Fruit fly (Drosophila melanogaster) whole organism, embryonic: Measurements from ENCODE around the gene CG33111.

ENCODE experiments used
- ATbp ChIP-seq: fragments of 200-800 bp; sonication (Bioruptor generic); optimal IDR thresholded peaks from 2 replicates; lab custom pipeline; 2017; ENCODE audit warnings: missing biosample characterization, mild to moderate bottlenecking, missing genetic modification characterization, missing genetic modification reagents
- Blimp-1 ChIP-seq: fragments of 200-800 bp; sonication (Bioruptor generic); optimal IDR thresholded peaks from 3 replicates; lab custom pipeline; 2018; ENCODE audit warnings: missing biosample characterization, missing genetic modification characterization, mild to moderate bottlenecking, moderate library complexity, missing genetic modification reagents
- CG10274 ChIP-seq: fragments of 200-800 bp; sonication (Bioruptor generic); optimal IDR thresholded peaks from 3 replicates; lab custom pipeline; 2017; ENCODE audit warnings: missing biosample characterization, mild to moderate bottlenecking, missing genetic modification characterization
- CG10462 ChIP-seq: fragments of 200-800 bp; sonication (Bioruptor generic); optimal IDR thresholded peaks from 2 replicates; lab custom pipeline; 2016; ENCODE audit warnings: missing biosample characterization, missing genetic modification characterization
- CG10543 ChIP-seq: fragments of 200-800 bp; sonication (Bioruptor generic); optimal IDR thresholded peaks from 3 replicates; lab custom pipeline; 2017; ENCODE audit warnings: missing biosample characterization, mild to moderate bottlenecking, missing genetic modification characterization, moderate library complexity
- CG11695 ChIP-seq: fragments of 200-800 bp; sonication (Bioruptor generic); IDR thresholded peaks from 3 replicates; pipeline ENCODE4 v1.3.6; 2022; ENCODE audit warnings: missing biosample characterization, missing genetic modification characterization
- CG12155 ChIP-seq: fragments of 200-800 bp; sonication (Bioruptor generic); optimal IDR thresholded peaks from 3 replicates; lab custom pipeline; 2016; ENCODE audit warnings: missing biosample characterization, missing genetic modification characterization
- CG13296 ChIP-seq: fragments of 200-800 bp; sonication (Bioruptor generic); optimal IDR thresholded peaks from 3 replicates; lab custom pipeline; 2018; ENCODE audit warnings: missing biosample characterization, mild to moderate bottlenecking, missing genetic modification characterization
- CG16813 ChIP-seq: fragments of 200-800 bp; sonication (Bioruptor generic); IDR thresholded peaks from 3 replicates; pipeline ENCODE4 v1.3.6; 2022; ENCODE audit warnings: missing biosample characterization, missing genetic modification characterization; ENCODE audit not compliant: partially characterized antibody
- CG17568 ChIP-seq: fragments of 200-800 bp; sonication (Bioruptor generic); optimal IDR thresholded peaks from 2 replicates; lab custom pipeline; 2018; ENCODE audit warnings: missing biosample characterization, mild to moderate bottlenecking, missing genetic modification characterization, moderate library complexity
- CG17829 ChIP-seq: fragments of 200-800 bp; optimal IDR thresholded peaks from 2 replicates; lab custom pipeline; 2019; ENCODE audit warnings: missing biosample characterization, mild to moderate bottlenecking, missing genetic modification characterization, moderate library complexity
- CG2678 ChIP-seq: fragments of 200-800 bp; sonication (Bioruptor generic); optimal IDR thresholded peaks from 3 replicates; lab custom pipeline; 2019; ENCODE audit warnings: missing biosample characterization, mild to moderate bottlenecking, missing genetic modification characterization, moderate library complexity
- CG7786 ChIP-seq: fragments of 200-800 bp; sonication (Bioruptor generic); optimal IDR thresholded peaks from 2 replicates; lab custom pipeline; 2016; ENCODE audit warnings: missing biosample characterization, missing genetic modification characterization
- CG9609 ChIP-seq: fragments of 200-800 bp; sonication (Bioruptor generic); optimal IDR thresholded peaks from 3 replicates; lab custom pipeline; 2016; ENCODE audit warnings: missing biosample characterization, missing genetic modification characterization
- CkIIα-i1 ChIP-seq: fragments of 200-800 bp; sonication (Bioruptor generic); IDR thresholded peaks from 2 replicates; pipeline ENCODE4 v1.3.6; 2022; ENCODE audit warnings: missing biosample characterization, missing genetic modification characterization
- D ChIP-seq, 2 experiments: fragments of 200-800 bp in 1 of 2; fragments of >200 bp in 1 of 2; sonication (Bioruptor generic) in 1 of 2; optimal IDR thresholded peaks; 2 replicates in 1 of 2; 3 replicates in 1 of 2; lab custom pipeline; 2017; ENCODE audit warnings: mild to moderate bottlenecking in 1 of 2, missing biosample characterization in 1 of 2, missing genetic modification characterization in 1 of 2, missing genetic modification reagents in 1 of 2
- D19B ChIP-seq: fragments of 200-800 bp; sonication (Bioruptor generic); optimal IDR thresholded peaks from 2 replicates; lab custom pipeline; 2017; ENCODE audit warnings: missing biosample characterization, mild to moderate bottlenecking, missing genetic modification characterization
- Hr78 ChIP-seq, 2 experiments: fragments of 200-800 bp in 1 of 2; fragments of >200 bp in 1 of 2; sonication (Bioruptor generic) in 1 of 2; optimal IDR thresholded peaks; 2 replicates each; lab custom pipeline; 2017 to 2019; ENCODE audit warnings: missing biosample characterization in 2 of 2, missing genetic modification characterization in 2 of 2, mild to moderate bottlenecking in 1 of 2, moderate library complexity in 1 of 2
- Lim3 ChIP-seq: fragments of 200-800 bp; sonication (Bioruptor generic); IDR thresholded peaks from 2 replicates; pipeline ENCODE4 v1.3.6; 2022; ENCODE audit warnings: missing biosample characterization, missing genetic modification characterization
- MESR4 ChIP-seq: fragments of 200-800 bp; sonication (Bioruptor generic); optimal IDR thresholded peaks from 2 replicates; lab custom pipeline; 2018; ENCODE audit warnings: missing biosample characterization, mild to moderate bottlenecking, missing genetic modification characterization, moderate library complexity
- Mad ChIP-seq: fragments of 200-800 bp; sonication (Bioruptor generic); optimal IDR thresholded peaks from 2 replicates; lab custom pipeline; 2016; ENCODE audit warnings: missing biosample characterization, missing genetic modification characterization
- Neu2 ChIP-seq: fragments of 200-800 bp; sonication (Bioruptor generic); optimal IDR thresholded peaks from 3 replicates; lab custom pipeline; 2016; ENCODE audit warnings: missing biosample characterization, missing genetic modification characterization, borderline replicate concordance
- PHDP ChIP-seq: fragments of 200-800 bp; sonication (Bioruptor generic); optimal IDR thresholded peaks from 3 replicates; lab custom pipeline; 2018; ENCODE audit warnings: missing biosample characterization, mild to moderate bottlenecking, missing genetic modification characterization, moderate library complexity
- Sox102F ChIP-seq: fragments of 200-800 bp; sonication (Bioruptor generic); optimal IDR thresholded peaks from 2 replicates; lab custom pipeline; 2018; ENCODE audit warnings: missing biosample characterization, mild to moderate bottlenecking, missing genetic modification characterization, moderate library complexity
- Sry-β ChIP-seq: fragments of 200-800 bp; sonication (Bioruptor generic); optimal IDR thresholded peaks from 2 replicates; lab custom pipeline; 2018; ENCODE audit warnings: missing biosample characterization, mild to moderate bottlenecking, missing genetic modification characterization, moderate library complexity
- Usf ChIP-seq: fragments of 200-800 bp; sonication (Bioruptor generic); optimal IDR thresholded peaks from 2 replicates; lab custom pipeline; 2017; ENCODE audit warnings: missing genotype, missing biosample characterization, missing genetic modification characterization
- ato ChIP-seq: fragments of 200-800 bp; sonication (Bioruptor generic); IDR thresholded peaks from 2 replicates; pipeline ENCODE4 v1.3.6; 2022; ENCODE audit warnings: missing biosample characterization, missing genetic modification characterization; ENCODE audit not compliant: partially characterized antibody
- bbx ChIP-seq: fragments of 200-800 bp; sonication (Bioruptor generic); IDR thresholded peaks from 2 replicates; pipeline ENCODE4 v1.3.6; 2022; ENCODE audit warnings: missing biosample characterization, missing genetic modification characterization; ENCODE audit not compliant: partially characterized antibody
- bsh ChIP-seq, 2 experiments: fragments of 200-800 bp; sonication (Bioruptor generic); optimal IDR thresholded peaks; 2 replicates each; lab custom pipeline; 2017 to 2018; ENCODE audit warnings: mild to moderate bottlenecking in 2 of 2, missing biosample characterization in 2 of 2, missing genetic modification characterization in 2 of 2, moderate library complexity in 1 of 2
- chm ChIP-seq: fragments of 200-800 bp; sonication (Bioruptor generic); IDR thresholded peaks from 2 replicates; pipeline ENCODE4 v1.3.6; 2022; ENCODE audit warnings: missing biosample characterization, missing genetic modification characterization
- dpn ChIP-seq, 2 experiments: fragments of 200-800 bp; sonication (Bioruptor generic); optimal IDR thresholded peaks; 3 replicates each; lab custom pipeline; 2016; ENCODE audit warnings: missing biosample characterization in 2 of 2, missing genetic modification characterization in 2 of 2
- fd3F ChIP-seq: fragments of 200-800 bp; sonication (Bioruptor generic); optimal IDR thresholded peaks from 2 replicates; lab custom pipeline; 2018; ENCODE audit warnings: missing biosample characterization, mild to moderate bottlenecking, missing genetic modification characterization, moderate library complexity
- gce ChIP-seq: fragments of 200-800 bp; sonication (Bioruptor generic); IDR thresholded peaks from 3 replicates; pipeline ENCODE4 v1.3.6; 2022; ENCODE audit warnings: missing biosample characterization, missing genetic modification characterization
- gsb-n ChIP-seq: fragments of 200-800 bp; sonication (Bioruptor generic); optimal IDR thresholded peaks from 3 replicates; lab custom pipeline; 2018; ENCODE audit warnings: missing biosample characterization, mild to moderate bottlenecking, missing genetic modification characterization
- h ChIP-seq: fragments of >200 bp; optimal IDR thresholded peaks from 2 replicates; lab custom pipeline; 2017
- her ChIP-seq: fragments of 200-800 bp; sonication (Bioruptor generic); optimal IDR thresholded peaks from 2 replicates; lab custom pipeline; 2016; ENCODE audit warnings: missing biosample characterization, missing genetic modification characterization
- nau ChIP-seq: fragments of 200-800 bp; sonication (Bioruptor generic); optimal IDR thresholded peaks from 3 replicates; lab custom pipeline; 2017; ENCODE audit warnings: missing biosample characterization, mild to moderate bottlenecking, missing genetic modification characterization, missing genetic modification reagents
- oc ChIP-seq: fragments of 200-800 bp; sonication (Bioruptor generic); optimal IDR thresholded peaks from 2 replicates; lab custom pipeline; 2018; ENCODE audit warnings: missing biosample characterization, mild to moderate bottlenecking, missing genetic modification characterization, moderate library complexity
- odd ChIP-seq: fragments of 200-800 bp; sonication (Bioruptor generic); optimal IDR thresholded peaks from 2 replicates; lab custom pipeline; 2017; ENCODE audit warnings: missing biosample characterization, mild to moderate bottlenecking, missing genetic modification characterization
- org-1 ChIP-seq: fragments of 200-800 bp; sonication (Bioruptor generic); optimal IDR thresholded peaks from 2 replicates; lab custom pipeline; 2017; ENCODE audit warnings: missing biosample characterization, missing genetic modification characterization
- otp ChIP-seq: fragments of 200-800 bp; sonication (Bioruptor generic); IDR thresholded peaks from 3 replicates; pipeline ENCODE4, ENCODE4 v1.3.6; 2022; ENCODE audit warnings: missing biosample characterization, missing genetic modification characterization
- p53 ChIP-seq: fragments of 200-800 bp; sonication (Bioruptor generic); optimal IDR thresholded peaks from 2 replicates; lab custom pipeline; 2016; ENCODE audit warnings: missing biosample characterization, missing genetic modification characterization
- schlank ChIP-seq: fragments of 200-800 bp; sonication (Bioruptor generic); optimal IDR thresholded peaks from 2 replicates; lab custom pipeline; 2018; ENCODE audit warnings: missing biosample characterization, mild to moderate bottlenecking, missing genetic modification characterization
- sd ChIP-seq: fragments of 200-800 bp; sonication (Bioruptor generic); optimal IDR thresholded peaks from 3 replicates; lab custom pipeline; 2018; ENCODE audit warnings: missing biosample characterization, mild to moderate bottlenecking, missing genetic modification characterization, moderate library complexity

The CG33111 gene

DNA sequence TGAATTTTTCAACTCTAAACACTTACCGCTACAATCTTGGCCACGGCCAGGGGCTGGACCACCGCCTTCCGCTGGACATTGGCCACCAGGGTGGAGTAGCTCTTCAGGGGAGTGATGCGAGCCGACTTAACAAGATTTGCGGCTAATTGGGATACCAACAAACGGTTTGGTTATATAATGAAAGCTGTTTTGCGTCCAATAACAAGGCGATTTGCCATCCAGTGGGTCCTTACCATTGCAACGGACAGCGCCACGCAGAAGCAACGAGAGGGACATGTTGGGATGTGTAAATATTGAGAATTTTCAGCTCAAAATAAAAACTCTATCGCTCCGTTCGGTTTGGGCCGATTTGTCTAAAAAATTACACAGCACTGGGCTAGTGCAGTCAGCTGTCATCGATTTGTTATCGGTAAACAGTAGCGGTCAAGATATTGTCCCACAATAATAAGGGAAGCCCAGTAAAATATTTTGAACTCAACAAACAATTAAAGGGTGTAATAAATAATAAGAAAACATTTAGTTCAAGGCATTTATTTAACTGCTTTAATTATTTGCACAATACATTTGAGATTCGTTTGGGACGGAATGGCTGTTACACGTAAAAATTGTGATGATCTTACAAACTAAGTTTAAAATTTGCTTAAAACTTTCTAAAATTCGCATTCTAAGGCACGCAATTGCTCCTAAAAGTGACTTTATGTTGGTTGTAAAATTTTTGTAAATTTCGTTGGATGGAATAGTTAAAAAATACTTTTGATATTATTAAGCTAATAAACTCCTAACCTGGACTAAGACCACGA, 58.6 kb downstream of the CG33111 start, which contains the start of gene SdhD (continued):
- TF ChIP-seq Mad (GFP tag; lab: Kevin White, UChicago) = peak; percentile 1
- no peak for TF ChIP-seq sd (tag; lab: Kevin White, UChicago)
- no peak for TF ChIP-seq CG9609

DNA sequence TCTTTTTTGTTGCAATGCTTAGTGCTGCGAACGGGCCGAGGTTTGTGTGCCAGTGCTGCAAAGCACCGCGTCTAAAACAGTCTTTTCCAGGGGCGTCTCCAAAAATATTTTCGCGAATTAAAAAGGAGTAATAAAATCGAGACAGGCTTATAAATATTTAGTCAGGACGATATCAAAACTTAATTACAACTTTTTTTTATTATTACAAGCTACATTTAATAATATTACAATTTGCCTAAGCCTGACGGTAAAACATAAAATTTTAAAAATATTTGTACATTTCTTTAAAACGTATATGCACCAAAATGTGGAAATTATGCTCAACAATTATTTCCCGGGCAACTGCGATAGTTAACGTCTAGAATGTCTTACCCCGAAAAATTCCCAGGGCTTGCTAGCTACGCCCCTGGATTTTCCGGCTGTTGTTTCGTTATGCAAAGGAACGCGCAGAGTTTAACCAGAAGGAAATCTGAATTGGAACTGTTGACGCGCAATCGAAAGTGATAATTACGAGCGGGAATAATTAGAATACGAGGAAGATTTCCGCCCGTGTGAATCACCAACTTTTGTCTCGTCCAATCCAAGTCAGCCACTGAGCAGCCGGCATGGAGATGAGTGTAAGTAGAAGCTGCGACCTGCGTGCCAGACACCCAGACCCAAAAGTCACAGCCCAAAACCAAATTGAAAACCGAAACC, 61.0 kb downstream of the CG33111 start, which contains the start of the genes PTPMT1 and Hrd3:
Gene PTPMT1, plus strand, starts transcription at position 428 of the 696 bp plus-strand sequence.
Gene Hrd3, minus strand, starts transcription at position 646 of the 696 bp plus-strand sequence.
- TF ChIP-seq PHDP (tag; lab: Kevin White, UChicago) (peak; percentile 98), D (optimal IDR thresholded peaks at IDR 0.05; lab: Kevin White, UChicago) (no peak), D (GFP tag; optimal IDR thresholded peaks at IDR 0.05; lab: Kevin White, UChicago) (peak; percentile 99), Blimp-1 (GFP tag; lab: Kevin White, UChicago) (peak; percentile 95), Sox102F (GFP tag; lab: Kevin White, UChicago) (peak; percentile 98), h (no peak), bbx (GFP tag; lab: Robert Waterston, UW) (peak; percentile 48; the same call in 1 of the 2 replicates), otp (GFP tag; lab: Robert Waterston, UW) (peak; percentile 94; the same call in 2 of the 3 replicates), MESR4 (peak; percentile 29), CG16813 (GFP tag; lab: Robert Waterston, UW) (peak; percentile 53; the same call in 2 of the 3 replicates), ato (GFP tag; lab: Robert Waterston, UW) (no peak), oc (tag; lab: Kevin White, UChicago) (peak; percentile 93), gce (GFP tag; lab: Robert Waterston, UW) (peak; percentile 87; the same call in 2 of the 3 replicates), CG12155 (peak; percentile 97), Neu2 (GFP tag; lab: Kevin White, UChicago) (peak; percentile 87), CG10274 (peak; percentile 94), odd (GFP tag; lab: Kevin White, UChicago) (peak; percentile 99), gsb-n (tag; lab: Kevin White, UChicago) (peak; percentile 97), dpn (GFP tag; optimal IDR thresholded peaks at IDR 0.05; lab: Kevin White, UChicago) (peak; percentile 98 to 99), CG10462 (peak; percentile 98), Usf (GFP tag; lab: Kevin White, UChicago) (peak; percentile 99), schlank (tag; lab: Kevin White, UChicago) (peak; percentile 93), CG17829 (tag; lab: Kevin White, UChicago) (peak; percentile 99), CkIIα-i1 (peak; percentile 61; the same call in 1 of the 2 replicates), CG7786 (peak; percentile 97), CG11695 (GFP tag; lab: Robert Waterston, UW) (peak; percentile 97), ATbp (GFP tag; lab: Kevin White, UChicago) (peak; percentile 96), CG13296 (peak; percentile 99), Lim3 (peak; percentile 81), Hr78 (GFP tag; optimal IDR thresholded peaks at IDR 0.05; lab: Kevin White, UChicago) (peak in 1 of 2 experiments; percentile 95), her (GFP tag; lab: Kevin White, UChicago) (peak; percentile 90), p53 (GFP tag; lab: Kevin White, UChicago) (peak; percentile 89), CG17568 (no peak), D19B (GFP tag; lab: Kevin White, UChicago) (peak; percentile 96), CG10543 (peak; percentile 99), CG2678 (tag; lab: Kevin White, UChicago) (peak; percentile 99), chm (GFP tag; lab: Robert Waterston, UW) (peak; percentile 91), Sry-β (GFP tag; lab: Kevin White, UChicago) (peak; percentile 70), fd3F (GFP tag; lab: Kevin White, UChicago) (peak; percentile 98), org-1 (peak; percentile 98), nau (GFP tag; lab: Kevin White, UChicago) (no peak), bsh (GFP tag; optimal IDR thresholded peaks at IDR 0.05; lab: Kevin White, UChicago) (peak; percentile 97 to 98)
